Worm (Caenorhabditis elegans): ENCODE data around the gene brp-1.

DNA sequence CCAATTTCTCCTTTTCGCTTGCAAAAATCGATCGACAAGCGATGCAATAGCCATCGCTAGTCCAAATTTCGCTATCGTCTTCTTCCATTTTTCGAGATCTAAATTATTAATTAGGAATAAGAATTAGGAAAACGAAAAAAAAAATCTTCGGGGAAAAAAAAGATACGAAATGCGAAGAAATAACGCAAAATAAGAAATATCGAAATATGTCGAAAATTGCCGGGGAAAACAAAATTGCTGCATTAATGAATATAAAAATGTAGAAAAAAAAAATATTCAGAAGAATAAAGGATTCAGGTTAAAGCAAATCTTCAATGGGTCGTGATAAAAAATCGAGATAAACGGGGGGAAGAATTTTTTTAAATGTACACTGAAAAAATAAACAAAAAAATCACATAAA is 31.9 kb downstream of the brp-1 start, which contains the start of gene Y79H2A.3:
- TF ChIP-seq drap-1 (GFP tag; optimal IDR thresholded peaks at IDR 0.05), result no peak
- TF ChIP-seq elt-3 (tag; optimal IDR thresholded peaks at IDR 0.05), result no peak
- no peak for TF ChIP-seq blmp-1 (tag; optimal IDR thresholded peaks at IDR 0.05)
- no peak for TF ChIP-seq ham-2 (GFP tag; optimal IDR thresholded peaks at IDR 0.05)
- TF ChIP-seq lin-13 (tag; optimal IDR thresholded peaks at IDR 0.05), result no peak
- no peak for TF ChIP-seq sem-2 (GFP tag; optimal IDR thresholded peaks at IDR 0.05)
- TF ChIP-seq unc-62 (GFP tag; optimal IDR thresholded peaks at IDR 0.05), result no peak
- no peak for TF ChIP-seq snpc-4 (tag; optimal IDR thresholded peaks at IDR 0.05)
- TF ChIP-seq nhr-76 (tag; optimal IDR thresholded peaks at IDR 0.05), result no peak
- TF ChIP-seq tbx-8 (GFP tag; optimal IDR thresholded peaks at IDR 0.05), result no peak
- TF ChIP-seq nhr-12 (tag; optimal IDR thresholded peaks at IDR 0.05), result no peak
- no peak for TF ChIP-seq mep-1 (tag; optimal IDR thresholded peaks at IDR 0.05)
- no peak for TF ChIP-seq nhr-28 (tag; optimal IDR thresholded peaks at IDR 0.05)
